Fruit fly (Drosophila melanogaster) whole organism, embryonic: ENCODE measurements around the gene Teh2.

Experiments used
- Adf1 ChIP-seq: fragments of 200-800 bp; sonication (Bioruptor generic); IDR thresholded peaks from 2 replicates; pipeline ENCODE4 v1.3.6; 2022; ENCODE audit warnings: missing biosample characterization, missing genetic modification characterization
- Bdp1 ChIP-seq: fragments of 200-800 bp; sonication (Bioruptor generic); optimal IDR thresholded peaks from 3 replicates; lab custom pipeline; 2016; ENCODE audit warnings: missing biosample characterization, missing genetic modification characterization
- CG10209 ChIP-seq: fragments of 200-800 bp; sonication (Bioruptor generic); optimal IDR thresholded peaks from 3 replicates; lab custom pipeline; 2017; ENCODE audit warnings: missing biosample characterization, mild to moderate bottlenecking, missing genetic modification characterization, missing genetic modification reagents
- CG10274 ChIP-seq: fragments of 200-800 bp; sonication (Bioruptor generic); optimal IDR thresholded peaks from 3 replicates; lab custom pipeline; 2017; ENCODE audit warnings: missing biosample characterization, mild to moderate bottlenecking, missing genetic modification characterization
- CG10979 ChIP-seq: fragments of 200-800 bp; sonication (Bioruptor generic); optimal IDR thresholded peaks from 2 replicates; lab custom pipeline; 2018; ENCODE audit warnings: missing biosample characterization, mild to moderate bottlenecking, missing genetic modification characterization, moderate library complexity
- CG11696 ChIP-seq: fragments of 200-800 bp; sonication (Bioruptor generic); IDR thresholded peaks from 2 replicates; pipeline ENCODE4 v1.3.6; 2022; ENCODE audit warnings: missing biosample characterization, missing genetic modification characterization
- CG12659 ChIP-seq: fragments of 200-800 bp; sonication (Bioruptor generic); optimal IDR thresholded peaks from 3 replicates; lab custom pipeline; 2017; ENCODE audit warnings: mild to moderate bottlenecking, missing biosample characterization, missing genetic modification reagents, missing genetic modification characterization
- CG14050 ChIP-seq: fragments of 200-800 bp; sonication (Bioruptor generic); IDR thresholded peaks from 3 replicates; pipeline ENCODE4 v1.3.6; 2022; ENCODE audit warnings: missing biosample characterization, missing genetic modification characterization
- CG17912 ChIP-seq: fragments of 200-800 bp; sonication (Bioruptor generic); optimal IDR thresholded peaks from 2 replicates; lab custom pipeline; 2018; ENCODE audit warnings: missing biosample characterization, mild to moderate bottlenecking, missing genetic modification characterization
- CG18476 ChIP-seq: fragments of 200-800 bp; sonication (Bioruptor generic); optimal IDR thresholded peaks from 2 replicates; lab custom pipeline; 2016; ENCODE audit warnings: missing biosample characterization, mild to moderate bottlenecking, missing genetic modification characterization
- CG18619 ChIP-seq: fragments of 200-800 bp; sonication (Bioruptor generic); optimal IDR thresholded peaks from 3 replicates; lab custom pipeline; 2017; ENCODE audit warnings: missing biosample characterization, mild to moderate bottlenecking, missing genetic modification characterization
- CG31441 ChIP-seq: fragments of 200-800 bp; sonication (Bioruptor generic); IDR thresholded peaks from 2 replicates; pipeline ENCODE4 v1.3.6; 2022; ENCODE audit warnings: missing biosample characterization, missing genetic modification characterization
- CG33213 ChIP-seq: fragments of 200-800 bp; sonication (Bioruptor generic); optimal IDR thresholded peaks from 3 replicates; lab custom pipeline; 2016; ENCODE audit warnings: missing biosample characterization, missing genetic modification characterization
- CG42726 ChIP-seq: fragments of 200-800 bp; sonication (Bioruptor generic); IDR thresholded peaks from 2 replicates; pipeline ENCODE4 v1.3.6; 2022; ENCODE audit warnings: missing biosample characterization, missing genetic modification characterization; ENCODE audit not compliant: partially characterized antibody
- CG4404 ChIP-seq: fragments of 200-800 bp; sonication (Bioruptor generic); IDR thresholded peaks from 2 replicates; pipeline ENCODE4 v1.3.6; 2022; ENCODE audit warnings: missing biosample characterization, missing genetic modification characterization
- CG8388 ChIP-seq: fragments of 200-800 bp; sonication (Bioruptor generic); optimal IDR thresholded peaks from 2 replicates; lab custom pipeline; 2019; ENCODE audit warnings: missing biosample characterization, mild to moderate bottlenecking, missing genetic modification characterization, moderate library complexity
- CG9215 ChIP-seq: fragments of 200-800 bp; sonication (Bioruptor generic); IDR thresholded peaks from 2 replicates; pipeline ENCODE4 v1.3.6; 2022; ENCODE audit warnings: missing biosample characterization, missing genetic modification characterization
- Dip2 ChIP-seq: fragments of 200-800 bp; sonication (Bioruptor generic); IDR thresholded peaks from 2 replicates; pipeline ENCODE4 v1.3.6; 2022; ENCODE audit warnings: missing biosample characterization, missing genetic modification characterization
- Hand ChIP-seq: fragments of 200-800 bp; sonication (Bioruptor generic); optimal IDR thresholded peaks from 2 replicates; lab custom pipeline; 2017; ENCODE audit warnings: mild to moderate bottlenecking, missing biosample characterization, missing genetic modification reagents, missing genetic modification characterization
- Hmr ChIP-seq: fragments of 200-800 bp; sonication (Bioruptor generic); optimal IDR thresholded peaks from 3 replicates; lab custom pipeline; 2017; ENCODE audit warnings: mild to moderate bottlenecking, missing biosample characterization, missing genetic modification reagents, missing genetic modification characterization
- Hr51 ChIP-seq, 2 experiments: fragments of 200-800 bp; sonication (Bioruptor generic); optimal IDR thresholded peaks; 2 replicates in 1 of 2; 3 replicates in 1 of 2; lab custom pipeline; 2016 to 2018; ENCODE audit warnings: missing biosample characterization in 2 of 2, missing genetic modification characterization in 2 of 2, mild to moderate bottlenecking in 1 of 2, moderate library complexity in 1 of 2
- Hsf ChIP-seq: fragments of 200-800 bp; sonication (Bioruptor generic); optimal IDR thresholded peaks from 3 replicates; lab custom pipeline; 2016; ENCODE audit warnings: missing biosample characterization, missing genetic modification characterization
- Mad ChIP-seq: fragments of 200-800 bp; sonication (Bioruptor generic); optimal IDR thresholded peaks from 2 replicates; lab custom pipeline; 2016; ENCODE audit warnings: missing biosample characterization, missing genetic modification characterization
- Nf-YC ChIP-seq: fragments of 200-800 bp; optimal IDR thresholded peaks from 3 replicates; lab custom pipeline; 2019; ENCODE audit warnings: missing biosample characterization, mild to moderate bottlenecking, missing genetic modification characterization, moderate library complexity
- Oaz ChIP-seq: fragments of 200-800 bp; sonication (Bioruptor generic); IDR thresholded peaks from 2 replicates; pipeline ENCODE4 v1.3.6; 2022; ENCODE audit warnings: missing biosample characterization, missing genetic modification characterization
- YL-1 ChIP-seq: fragments of 200-800 bp; sonication (Bioruptor generic); optimal IDR thresholded peaks from 3 replicates; lab custom pipeline; 2017; ENCODE audit warnings: missing biosample characterization, mild to moderate bottlenecking, missing genetic modification characterization
- al ChIP-seq: fragments of 200-800 bp; sonication (Bioruptor generic); IDR thresholded peaks from 2 replicates; pipeline ENCODE4 v1.3.6; 2022; ENCODE audit warnings: missing biosample characterization, missing genetic modification characterization
- ase ChIP-seq: fragments of 200-800 bp; sonication (Bioruptor generic); IDR thresholded peaks from 3 replicates; pipeline ENCODE4 v1.3.6; 2022; ENCODE audit warnings: missing biosample characterization, missing genetic modification characterization
- bbx ChIP-seq: fragments of 200-800 bp; sonication (Bioruptor generic); IDR thresholded peaks from 2 replicates; pipeline ENCODE4 v1.3.6; 2022; ENCODE audit warnings: missing biosample characterization, missing genetic modification characterization; ENCODE audit not compliant: partially characterized antibody
- btn ChIP-seq: fragments of 200-800 bp; sonication (Bioruptor generic); optimal IDR thresholded peaks from 2 replicates; lab custom pipeline; 2016; ENCODE audit warnings: missing biosample characterization, missing genetic modification characterization
- crol ChIP-seq: fragments of 200-800 bp; sonication (Bioruptor generic); IDR thresholded peaks from 2 replicates; pipeline ENCODE4 v1.3.6; 2022; ENCODE audit warnings: missing biosample characterization, missing genetic modification characterization
- cwo ChIP-seq: fragments of 200-800 bp; sonication (Bioruptor generic); optimal IDR thresholded peaks from 3 replicates; lab custom pipeline; 2017; ENCODE audit warnings: missing biosample characterization, missing genetic modification characterization, mild to moderate bottlenecking, moderate library complexity, missing genetic modification reagents
- disco-r ChIP-seq: fragments of 200-800 bp; sonication (Bioruptor generic); optimal IDR thresholded peaks from 2 replicates; lab custom pipeline; 2016; ENCODE audit warnings: missing biosample characterization, missing genetic modification characterization
- eyg ChIP-seq: fragments of 200-800 bp; sonication (Bioruptor generic); optimal IDR thresholded peaks from 3 replicates; lab custom pipeline; 2016; ENCODE audit warnings: missing biosample characterization, missing genetic modification characterization
- fd64A ChIP-seq: fragments of 200-800 bp; sonication (Bioruptor generic); optimal IDR thresholded peaks from 3 replicates; lab custom pipeline; 2018; ENCODE audit warnings: missing biosample characterization, mild to moderate bottlenecking, missing genetic modification characterization
- gce ChIP-seq: fragments of 200-800 bp; sonication (Bioruptor generic); IDR thresholded peaks from 3 replicates; pipeline ENCODE4 v1.3.6; 2022; ENCODE audit warnings: missing biosample characterization, missing genetic modification characterization
- gsb-n ChIP-seq: fragments of 200-800 bp; sonication (Bioruptor generic); optimal IDR thresholded peaks from 3 replicates; lab custom pipeline; 2018; ENCODE audit warnings: missing biosample characterization, mild to moderate bottlenecking, missing genetic modification characterization
- insv ChIP-seq, 2 experiments: fragments of 200-800 bp; sonication (Bioruptor generic); optimal IDR thresholded peaks; 3 replicates each; lab custom pipeline; 2016 to 2018; ENCODE audit warnings: missing biosample characterization in 2 of 2, missing genetic modification characterization in 2 of 2
- klu ChIP-seq: fragments of 200-800 bp; sonication (Bioruptor generic); IDR thresholded peaks from 2 replicates; pipeline ENCODE4 v1.3.6; 2022; ENCODE audit warnings: missing biosample characterization, missing genetic modification characterization
- pfk ChIP-seq: fragments of 200-800 bp; sonication (Bioruptor generic); optimal IDR thresholded peaks from 2 replicates; lab custom pipeline; 2018; ENCODE audit warnings: missing biosample characterization, mild to moderate bottlenecking, missing genetic modification characterization, moderate library complexity
- prd ChIP-seq, 3 experiments: fragments of >200 bp in 2 of 3; fragments of 200-800 bp in 1 of 3; sonication (Bioruptor generic) in 1 of 3; optimal IDR thresholded peaks in 2 of 3; IDR thresholded peaks in 1 of 3; 2 replicates in 2 of 3; 3 replicates in 1 of 3; pipeline versions ENCODE4 v1.3.6 to Lab custom; 2017 to 2022; ENCODE audit warnings: missing biosample characterization in 1 of 3, missing genetic modification characterization in 1 of 3
- pros ChIP-seq: fragments of 200-800 bp; sonication (Bioruptor generic); optimal IDR thresholded peaks from 3 replicates; lab custom pipeline; 2019; ENCODE audit warnings: missing biosample characterization, mild to moderate bottlenecking, missing genetic modification characterization, moderate library complexity
- sens ChIP-seq: fragments of 200-800 bp; sonication (Bioruptor generic); peaks from one replicate; lab custom pipeline; 2016; ENCODE audit warnings: missing biosample characterization, missing genetic modification characterization
- seq ChIP-seq: fragments of 200-800 bp; sonication (Bioruptor generic); IDR thresholded peaks from 2 replicates; pipeline ENCODE4 v1.3.6; 2022; ENCODE audit warnings: missing biosample characterization, missing genetic modification characterization
- shn ChIP-seq: fragments of 200-800 bp; sonication (Bioruptor generic); optimal IDR thresholded peaks from 3 replicates; lab custom pipeline; 2016; ENCODE audit warnings: missing biosample characterization, missing genetic modification characterization
- sima ChIP-seq: fragments of 200-800 bp; sonication (Bioruptor generic); optimal IDR thresholded peaks from 2 replicates; lab custom pipeline; 2016; ENCODE audit warnings: missing biosample characterization, missing genetic modification characterization
- sisA ChIP-seq: fragments of 200-800 bp; sonication (Bioruptor generic); IDR thresholded peaks from 2 replicates; pipeline ENCODE4 v1.3.6; 2022; ENCODE audit warnings: missing biosample characterization, missing genetic modification characterization
- slou ChIP-seq: fragments of 200-800 bp; sonication (Bioruptor generic); optimal IDR thresholded peaks from 3 replicates; lab custom pipeline; 2016; ENCODE audit warnings: missing biosample characterization, missing genetic modification characterization
- stc ChIP-seq: fragments of 200-800 bp; sonication (Bioruptor generic); IDR thresholded peaks from 2 replicates; pipeline ENCODE4 v1.3.6; 2022; ENCODE audit warnings: missing biosample characterization, missing genetic modification characterization
- unpg ChIP-seq: fragments of 200-800 bp; sonication (Bioruptor generic); optimal IDR thresholded peaks from 3 replicates; lab custom pipeline; 2018; ENCODE audit warnings: missing biosample characterization, mild to moderate bottlenecking, missing genetic modification characterization, moderate library complexity

The Teh2 gene

dm6 chr3L:4232724-4233367 is 45.0 kb upstream of the Teh2 start (continued):
- TF ChIP-seq Dip2, result no peak
- no peak for TF ChIP-seq disco-r (GFP tag; lab: Kevin White, UChicago)
- TF ChIP-seq shn (GFP tag; lab: Kevin White, UChicago), result peak; percentile 8
- no peak for TF ChIP-seq stc (GFP tag; lab: Robert Waterston, UW)
- TF ChIP-seq Hand (GFP tag; lab: Kevin White, UChicago), result no peak
- no peak for TF ChIP-seq pros (GFP tag; lab: Kevin White, UChicago)
- TF ChIP-seq Oaz (GFP tag; lab: Robert Waterston, UW), result no peak
- no peak for TF ChIP-seq crol
- no peak for TF ChIP-seq CG11696 (GFP tag; lab: Robert Waterston, UW)
- no peak for TF ChIP-seq sima
- no peak for TF ChIP-seq fd64A (GFP tag; lab: Kevin White, UChicago)
- TF ChIP-seq btn (GFP tag; lab: Kevin White, UChicago), result no peak
- TF ChIP-seq ase, result no peak
- TF ChIP-seq Nf-YC (tag; lab: Kevin White, UChicago), result no peak
- TF ChIP-seq CG8388 (GFP tag; lab: Kevin White, UChicago), result no peak
- TF ChIP-seq Adf1 (GFP tag; lab: Robert Waterston, UW), result no peak
- no peak for TF ChIP-seq eyg (GFP tag; lab: Kevin White, UChicago)
- no peak for TF ChIP-seq CG12659 (GFP tag; lab: Kevin White, UChicago)
- TF ChIP-seq bbx, result no peak
- no peak for TF ChIP-seq Bdp1 (GFP tag; lab: Kevin White, UChicago)
- no peak for TF ChIP-seq klu (GFP tag; lab: Robert Waterston, UW)
- no peak for TF ChIP-seq CG33213 (GFP tag; lab: Kevin White, UChicago)
- no peak for TF ChIP-seq cwo
- no peak for TF ChIP-seq YL-1 (GFP tag; lab: Kevin White, UChicago)
- no peak for TF ChIP-seq CG42726
- TF ChIP-seq slou (GFP tag; lab: Kevin White, UChicago), result no peak
- peak; percentile 31 for TF ChIP-seq CG10979 (tag; lab: Kevin White, UChicago)
- peak; percentile 21 for TF ChIP-seq CG10209
- peak; percentile 21 for TF ChIP-seq unpg (GFP tag; lab: Kevin White, UChicago)
- TF ChIP-seq gce (GFP tag; lab: Robert Waterston, UW), result no peak
- TF ChIP-seq CG4404 (GFP tag; lab: Robert Waterston, UW), result no peak
- TF ChIP-seq CG31441 (GFP tag; lab: Robert Waterston, UW), result peak; percentile 30; the same call in 1 of the 2 replicates
- TF ChIP-seq Hr51 (GFP tag; optimal IDR thresholded peaks at IDR 0.05; lab: Kevin White, UChicago), result peak in 1 of 2 experiments; percentile 14
- TF ChIP-seq seq, result no peak
- no peak for TF ChIP-seq Mad
- peak; percentile 10 for TF ChIP-seq CG18619 (GFP tag; lab: Kevin White, UChicago)
- TF ChIP-seq gsb-n, result peak; percentile 7
- TF ChIP-seq CG18476 (GFP tag; lab: Kevin White, UChicago), result no peak
- no peak for TF ChIP-seq sisA
- no peak for TF ChIP-seq CG9215 (GFP tag; lab: Robert Waterston, UW)
- no peak for TF ChIP-seq CG17912
- TF ChIP-seq Hmr (GFP tag; lab: Kevin White, UChicago), result no peak
- TF ChIP-seq prd (optimal IDR thresholded peaks at IDR 0.05; lab: Kevin White, UChicago), result no peak
- no peak for TF ChIP-seq prd (GFP tag; IDR thresholded peaks at IDR 0.05; lab: Robert Waterston, UW)
- TF ChIP-seq pfk (GFP tag; lab: Kevin White, UChicago), result no peak
- peak; percentile 70 for TF ChIP-seq sens
- no peak for TF ChIP-seq CG10274 (GFP tag; lab: Kevin White, UChicago)
- no peak for TF ChIP-seq insv (GFP tag; optimal IDR thresholded peaks at IDR 0.05; lab: Kevin White, UChicago)
- TF ChIP-seq Hsf (GFP tag; lab: Kevin White, UChicago), result no peak
- TF ChIP-seq al (GFP tag; lab: Robert Waterston, UW), result no peak
- no peak for TF ChIP-seq CG14050 (GFP tag; lab: Robert Waterston, UW)
